Worm (Caenorhabditis elegans) whole organism, L4 larva: ENCODE measurements around the gene kin-5.
A peak's percentile ranks its signal among the peaks of the same experiment; 100 is the strongest.

Experiments
- F10B5.3 ChIP-seq: sonication (generic microtip); optimal IDR thresholded peaks from 2 replicates; lab custom pipeline; 2016; ENCODE audit warnings: mild to moderate bottlenecking, missing genetic modification characterization, missing compliant biosample characterization
- F26F4.8 ChIP-seq: fragments of 200-800 bp; sonication (Bioruptor generic); conservative IDR thresholded peaks from 2 replicates; pipeline ENCODE4 v1.3.6; 2022; ENCODE audit warnings: missing genetic modification characterization, missing compliant biosample characterization
- F44E2.7 ChIP-seq: fragments of 200-800 bp; sonication (Bioruptor generic); IDR thresholded peaks from 2 replicates; pipeline ENCODE4 v2.1.2; 2022; ENCODE audit warnings: missing genetic modification characterization, missing compliant biosample characterization
- F49E8.2 ChIP-seq: sonication (generic microtip); optimal IDR thresholded peaks from 2 replicates; lab custom pipeline; 2016; ENCODE audit warnings: missing compliant biosample characterization, mild to moderate bottlenecking, missing genetic modification characterization, borderline replicate concordance
- R02D3.7 ChIP-seq: fragments of 150-350 bp; sonication (generic microtip); optimal IDR thresholded peaks from 3 replicates; lab custom pipeline; 2014; ENCODE audit warnings: missing biosample characterization, missing genetic modification characterization
- Y5F2A.4 ChIP-seq: fragments of 200-800 bp; sonication (Bioruptor generic); optimal IDR thresholded peaks from 2 replicates; lab custom pipeline; 2018; ENCODE audit warnings: mild to moderate bottlenecking, missing genetic modification characterization, missing compliant biosample characterization
- aly-2 ChIP-seq: sonication (generic microtip); optimal IDR thresholded peaks from 2 replicates; lab custom pipeline; 2018; ENCODE audit warnings: missing biosample characterization, missing genetic modification characterization
- arid-1 ChIP-seq: fragments of 200-800 bp; sonication (Bioruptor generic); conservative IDR thresholded peaks from 2 replicates; pipeline ENCODE4 v1.3.6; 2022; ENCODE audit warnings: missing genetic modification reagents, missing genetic modification characterization, missing compliant biosample characterization
- ceh-20 ChIP-seq: fragments of 200-800 bp; sonication (Bioruptor generic); IDR thresholded peaks from 2 replicates; pipeline ENCODE4 v1.3.6; 2022; ENCODE audit warnings: missing genetic modification reagents, missing genetic modification characterization, missing compliant biosample characterization
- ceh-62 ChIP-seq: sonication (generic microtip); optimal IDR thresholded peaks from 2 replicates; lab custom pipeline; 2017; ENCODE audit warnings: missing biosample characterization, missing genetic modification characterization
- ctbp-1 ChIP-seq: fragments of 200-800 bp; sonication (Bioruptor generic); IDR thresholded peaks from 2 replicates; pipeline ENCODE4 v1.3.6; 2022; ENCODE audit warnings: missing genetic modification reagents, missing genetic modification characterization, missing compliant biosample characterization
- daf-16 ChIP-seq, 3 experiments: sonication (generic microtip); optimal IDR thresholded peaks; 2 replicates each; lab custom pipeline; 2016 to 2017; ENCODE audit warnings: missing genetic modification characterization in 3 of 3, missing genetic modification reagents in 3 of 3, mild to moderate bottlenecking in 2 of 3, missing compliant biosample characterization in 2 of 3, missing biosample characterization in 1 of 3, moderate library complexity in 1 of 3
- daf-19 ChIP-seq: fragments of 200-800 bp; sonication (Bioruptor generic); conservative IDR thresholded peaks from 2 replicates; pipeline ENCODE4 v1.3.6; 2022; ENCODE audit warnings: missing genetic modification characterization, missing compliant biosample characterization
- daf-8 ChIP-seq: fragments of 200-800 bp; sonication (Bioruptor generic); IDR thresholded peaks from 2 replicates; pipeline ENCODE4 v1.3.6; 2022; ENCODE audit warnings: missing genetic modification characterization, missing compliant biosample characterization
- dmd-6 ChIP-seq: fragments of 200-800 bp; sonication (Bioruptor generic); IDR thresholded peaks from 2 replicates; pipeline ENCODE4 v1.3.6; 2022; ENCODE audit warnings: missing genetic modification reagents, missing genetic modification characterization, missing compliant biosample characterization
- dpl-1 ChIP-seq: fragments of 150-350 bp; optimal IDR thresholded peaks from 2 replicates; lab custom pipeline; 2014; ENCODE audit warnings: missing biosample characterization, missing genetic modification reagents, missing genetic modification characterization
- dve-1 ChIP-seq: sonication (generic microtip); optimal IDR thresholded peaks from 2 replicates; lab custom pipeline; 2017; ENCODE audit warnings: antibody characterized with exemption, mild to moderate bottlenecking, missing genetic modification characterization, missing compliant biosample characterization; ENCODE audit not compliant: insufficient read depth
- egl-27 ChIP-seq: sonication (generic microtip); optimal IDR thresholded peaks from 3 replicates; lab custom pipeline; 2017; ENCODE audit warnings: missing biosample characterization, missing genetic modification reagents, missing genetic modification characterization
- egl-43 ChIP-seq: fragments of 200-800 bp; sonication (Bioruptor generic); IDR thresholded peaks from 2 replicates; pipeline ENCODE4 v1.3.6; 2022; ENCODE audit warnings: missing genetic modification reagents, missing genetic modification characterization, missing compliant biosample characterization
- fkh-10 ChIP-seq: fragments of 150-350 bp; optimal IDR thresholded peaks from 2 replicates; lab custom pipeline; 2014; ENCODE audit warnings: missing biosample characterization, missing genetic modification reagents, missing genetic modification characterization
- gei-8 ChIP-seq: fragments of 200-800 bp; sonication (Bioruptor generic); optimal IDR thresholded peaks from 2 replicates; lab custom pipeline; 2018; ENCODE audit warnings: mild to moderate bottlenecking, missing genetic modification characterization, missing compliant biosample characterization
- hif-1 ChIP-seq, 2 experiments: sonication (generic microtip); optimal IDR thresholded peaks; 2 replicates each; lab custom pipeline; 2016 to 2017; ENCODE audit warnings: missing compliant biosample characterization in 2 of 2, missing genetic modification characterization in 2 of 2, missing genetic modification reagents in 2 of 2, missing genotype in 2 of 2, mild to moderate bottlenecking in 1 of 2
- hlh-30 ChIP-seq: sonication (generic microtip); optimal IDR thresholded peaks from 2 replicates; lab custom pipeline; 2017; ENCODE audit warnings: antibody characterized with exemption, mild to moderate bottlenecking, missing genetic modification characterization, missing compliant biosample characterization; ENCODE audit not compliant: insufficient read depth
- hmg-1.1 ChIP-seq: fragments of 200-800 bp; sonication (Bioruptor generic); IDR thresholded peaks from 2 replicates; pipeline ENCODE4 v1.3.6; 2022; ENCODE audit warnings: missing genetic modification reagents, missing genetic modification characterization, missing compliant biosample characterization
- lim-7 ChIP-seq: fragments of 200-800 bp; sonication (Bioruptor generic); IDR thresholded peaks from 2 replicates; pipeline ENCODE4 v1.3.6; 2022; ENCODE audit warnings: missing genetic modification characterization, missing compliant biosample characterization
- lin-29 ChIP-seq: fragments of 200-800 bp; sonication (Bioruptor generic); IDR thresholded peaks from 2 replicates; pipeline ENCODE4 v1.3.6; 2022; ENCODE audit warnings: missing genetic modification reagents, missing genetic modification characterization, missing compliant biosample characterization
- lin-38 ChIP-seq: fragments of 200-800 bp; sonication (Bioruptor generic); IDR thresholded peaks from 2 replicates; pipeline ENCODE4 v1.3.6; 2022; ENCODE audit warnings: missing genetic modification reagents, missing genetic modification characterization, missing compliant biosample characterization
- lin-39 ChIP-seq: fragments of 150-350 bp; optimal IDR thresholded peaks from 2 replicates; lab custom pipeline; 2014; ENCODE audit warnings: missing biosample characterization, missing genetic modification reagents, missing genetic modification characterization
- lir-3 ChIP-seq: sonication (generic microtip); optimal IDR thresholded peaks from 2 replicates; lab custom pipeline; 2016; ENCODE audit warnings: mild to moderate bottlenecking, missing genetic modification characterization, missing compliant biosample characterization
- lsy-2 ChIP-seq, 2 experiments: fragments of 150-350 bp in 1 of 2; sonication (generic microtip) in 1 of 2; optimal IDR thresholded peaks; 2 replicates each; lab custom pipeline; 2014 to 2017; ENCODE audit warnings: missing biosample characterization in 2 of 2, missing genetic modification characterization in 2 of 2
- madf-9 ChIP-seq: fragments of 200-800 bp; sonication (Bioruptor generic); conservative IDR thresholded peaks from 2 replicates; pipeline ENCODE4 v1.3.6; 2022; ENCODE audit warnings: missing genetic modification reagents, missing genetic modification characterization, missing compliant biosample characterization
- mdl-1 ChIP-seq, 2 experiments: fragments of 150-350 bp in 1 of 2; sonication (generic microtip) in 1 of 2; optimal IDR thresholded peaks; 2 replicates each; lab custom pipeline; 2014 to 2017; ENCODE audit warnings: missing biosample characterization in 2 of 2, missing genetic modification characterization in 2 of 2
- mdt-29 ChIP-seq: fragments of 200-800 bp; sonication (Bioruptor generic); IDR thresholded peaks from 2 replicates; pipeline ENCODE4 v1.3.6; 2022; ENCODE audit warnings: missing genetic modification reagents, missing genetic modification characterization, missing compliant biosample characterization
- mep-1 ChIP-seq: fragments of 150-350 bp; sonication (generic microtip); optimal IDR thresholded peaks from 3 replicates; lab custom pipeline; 2014; ENCODE audit warnings: missing biosample characterization, missing genetic modification characterization
- mes-2 ChIP-seq: sonication (generic microtip); optimal IDR thresholded peaks from 2 replicates; lab custom pipeline; 2016; ENCODE audit warnings: missing genotype, mild to moderate bottlenecking, missing genetic modification characterization, missing compliant biosample characterization; ENCODE audit not compliant: poor library complexity, severe bottlenecking
- mxl-3 ChIP-seq: fragments of 200-800 bp; sonication (Bioruptor generic); optimal IDR thresholded peaks from 2 replicates; lab custom pipeline; 2018; ENCODE audit warnings: mild to moderate bottlenecking, missing genetic modification characterization, missing compliant biosample characterization
- nhr-11 ChIP-seq: fragments of 150-350 bp; optimal IDR thresholded peaks from 2 replicates; lab custom pipeline; 2014; ENCODE audit warnings: missing biosample characterization, missing genetic modification characterization
- nhr-111 ChIP-seq: fragments of 200-800 bp; sonication (Bioruptor generic); optimal IDR thresholded peaks from 2 replicates; lab custom pipeline; 2018; ENCODE audit warnings: mild to moderate bottlenecking, missing genetic modification characterization, missing compliant biosample characterization
- pqm-1 ChIP-seq: sonication (generic microtip); optimal IDR thresholded peaks from 2 replicates; lab custom pipeline; 2017; ENCODE audit warnings: missing biosample characterization, missing genetic modification characterization
- saeg-2 ChIP-seq: fragments of 200-800 bp; sonication (Bioruptor generic); IDR thresholded peaks from 2 replicates; pipeline ENCODE4 v1.3.6; 2022; ENCODE audit warnings: missing genetic modification reagents, missing genetic modification characterization, missing compliant biosample characterization
- sdz-12 ChIP-seq: fragments of 200-800 bp; sonication (Bioruptor generic); optimal IDR thresholded peaks from 2 replicates; lab custom pipeline; 2018; ENCODE audit warnings: mild to moderate bottlenecking, missing genetic modification characterization, missing compliant biosample characterization
- skn-1 ChIP-seq: fragments of 150-350 bp; optimal IDR thresholded peaks from 2 replicates; lab custom pipeline; 2014; ENCODE audit warnings: missing biosample characterization, missing genetic modification characterization
- spr-1 ChIP-seq: sonication (generic microtip); optimal IDR thresholded peaks from 2 replicates; lab custom pipeline; 2016; ENCODE audit warnings: mild to moderate bottlenecking, missing genetic modification characterization, missing compliant biosample characterization
- spr-3 ChIP-seq: fragments of 200-800 bp; sonication (Bioruptor generic); optimal IDR thresholded peaks from 2 replicates; lab custom pipeline; 2018; ENCODE audit warnings: mild to moderate bottlenecking, missing genetic modification characterization, missing compliant biosample characterization
- tra-1 ChIP-seq: fragments of 200-800 bp; sonication (Bioruptor generic); IDR thresholded peaks from 2 replicates; pipeline ENCODE4 v1.3.6; 2022; ENCODE audit warnings: missing genetic modification reagents, missing genetic modification characterization, missing compliant biosample characterization
- unc-130 ChIP-seq: sonication (generic microtip); optimal IDR thresholded peaks from 2 replicates; lab custom pipeline; 2016; ENCODE audit warnings: missing genetic modification reagents, missing genetic modification characterization, missing compliant biosample characterization
- unc-62 ChIP-seq, 3 experiments: fragments of 150-350 bp in 1 of 3; sonication (generic microtip); optimal IDR thresholded peaks in 2 of 3; peaks in 1 of 3; 1 replicate in 1 of 3; 2 replicates in 2 of 3; lab custom pipeline; 2014 to 2017; ENCODE audit warnings: missing biosample characterization in 3 of 3, missing genetic modification characterization in 3 of 3, missing genetic modification reagents in 3 of 3, missing genotype in 1 of 3
- zip-2 ChIP-seq: fragments of 150-350 bp; optimal IDR thresholded peaks from 2 replicates; lab custom pipeline; 2014; ENCODE audit warnings: missing biosample characterization, missing genetic modification characterization

Gene kin-5

DNA sequence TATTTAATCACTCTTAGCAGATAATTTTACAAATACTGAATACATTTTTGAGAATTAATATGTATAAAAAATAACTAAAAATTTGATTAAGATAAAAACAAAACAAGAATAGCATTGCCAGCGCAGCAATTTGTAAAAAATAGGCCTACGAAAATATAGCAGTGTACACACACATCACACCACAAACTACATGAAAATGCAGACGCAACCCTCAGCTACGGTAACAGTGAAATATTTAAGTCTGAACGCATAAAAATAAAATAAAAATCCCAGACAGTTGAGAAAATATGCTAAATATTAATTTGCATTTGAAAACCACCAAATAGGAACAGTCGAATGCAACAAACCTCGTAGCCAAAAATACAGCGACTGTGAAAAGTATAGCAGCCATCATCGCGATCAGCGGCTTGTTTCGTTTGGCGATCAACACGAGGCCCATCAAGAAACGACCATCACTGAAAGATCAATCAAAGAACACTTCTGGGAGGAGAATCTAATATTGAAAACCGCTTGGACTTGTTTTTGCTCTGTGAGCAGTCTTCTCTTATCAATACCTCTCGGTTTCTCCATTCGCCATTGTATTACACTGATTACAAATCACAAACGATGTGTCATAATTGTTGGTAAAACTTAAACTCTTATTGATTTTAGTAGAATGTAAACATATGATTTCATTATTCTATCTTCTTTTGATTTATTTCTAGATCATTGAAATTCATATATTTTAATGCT lies 29.7 kb upstream of the kin-5 start, which contains the start of gene pyp-1 (continued):
- peak; percentile 30 for TF ChIP-seq nhr-11 (tag; lab: Kevin White, UChicago)
- TF ChIP-seq gei-8 (GFP tag; lab: Kevin White, UChicago), result no peak
- no peak for TF ChIP-seq F44E2.7 (GFP tag; lab: Robert Waterston, UW)
- TF ChIP-seq F10B5.3 (tag; lab: Kevin White, UChicago), result no peak
- TF ChIP-seq egl-27 (tag; lab: Kevin White, UChicago), result no peak
- no peak for TF ChIP-seq Y5F2A.4 (GFP tag; lab: Kevin White, UChicago)
- no peak for TF ChIP-seq saeg-2 (GFP tag; lab: Robert Waterston, UW)
- no peak for TF ChIP-seq sdz-12 (GFP tag; lab: Kevin White, UChicago)
- TF ChIP-seq tra-1, result no peak
- TF ChIP-seq hlh-30 (tag; lab: Kevin White, UChicago), result peak; percentile 30
- peak; percentile 9 for TF ChIP-seq mep-1 (tag; lab: Kevin White, UChicago)
- no peak for TF ChIP-seq ceh-20 (GFP tag; lab: Robert Waterston, UW)
- no peak for TF ChIP-seq ceh-62 (tag; lab: Kevin White, UChicago)
- no peak for TF ChIP-seq nhr-111 (GFP tag; lab: Kevin White, UChicago)
- TF ChIP-seq daf-8 (GFP tag; lab: Robert Waterston, UW), result no peak
- no peak for TF ChIP-seq daf-19 (GFP tag; lab: Robert Waterston, UW)
- TF ChIP-seq zip-2 (tag; lab: Kevin White, UChicago), result no peak
- no peak for TF ChIP-seq skn-1 (tag; lab: Kevin White, UChicago)
- TF ChIP-seq F26F4.8 (GFP tag; lab: Robert Waterston, UW), result no peak
- peak; percentile 74 for TF ChIP-seq dve-1 (tag; lab: Kevin White, UChicago)
- TF ChIP-seq mdl-1 (tag; optimal IDR thresholded peaks at IDR 0.05; lab: Kevin White, UChicago), result peak in 1 of 2 experiments; percentile 32
- no peak for TF ChIP-seq madf-9 (GFP tag; lab: Robert Waterston, UW)
- TF ChIP-seq R02D3.7 (tag; lab: Kevin White, UChicago), result no peak
- TF ChIP-seq lin-29 (GFP tag; lab: Robert Waterston, UW), result no peak
- peak in 1 of 2 experiments; percentile 13 for TF ChIP-seq hif-1 (tag; optimal IDR thresholded peaks at IDR 0.05; lab: Kevin White, UChicago)
- no peak for TF ChIP-seq lim-7
- peak; percentile 6 for TF ChIP-seq pqm-1 (tag; lab: Kevin White, UChicago)
- TF ChIP-seq unc-62 (GFP tag; optimal IDR thresholded peaks at IDR 0.05 in 1 of 2; lab: Kevin White, UChicago), result no peak
- no peak for TF ChIP-seq unc-62 (tag; optimal IDR thresholded peaks at IDR 0.05; lab: Kevin White, UChicago)
- TF ChIP-seq spr-3 (GFP tag; lab: Kevin White, UChicago), result no peak
- 0 out of 2 replicates have a peak, but pooled peaks have one; percentile 12 for TF ChIP-seq mdt-29
- peak; percentile 5 for TF ChIP-seq dpl-1
- no peak for TF ChIP-seq egl-43 (GFP tag; lab: Robert Waterston, UW)
- TF ChIP-seq F49E8.2, result no peak
- TF ChIP-seq dmd-6, result no peak
- TF ChIP-seq daf-16 (GFP tag; optimal IDR thresholded peaks at IDR 0.05; lab: Kevin White, UChicago), result peak in 1 of 2 experiments; percentile 68
- TF ChIP-seq daf-16 (tag; optimal IDR thresholded peaks at IDR 0.05; lab: Kevin White, UChicago), result peak; percentile 92
- TF ChIP-seq lin-39, result no peak
- TF ChIP-seq fkh-10 (GFP tag; lab: Kevin White, UChicago), result no peak
- no peak for TF ChIP-seq ctbp-1
- peak; percentile 9 for TF ChIP-seq unc-130 (GFP tag; lab: Kevin White, UChicago)
- TF ChIP-seq mxl-3 (GFP tag; lab: Kevin White, UChicago), result no peak
- TF ChIP-seq lsy-2 (tag; optimal IDR thresholded peaks at IDR 0.05; lab: Kevin White, UChicago), result peak in 1 of 2 experiments; percentile 57
- peak; percentile 42 for TF ChIP-seq lin-38 (GFP tag; lab: Robert Waterston, UW)
- TF ChIP-seq arid-1 (GFP tag; lab: Robert Waterston, UW), result 0 out of 2 replicates have a peak, but pooled peaks have one; percentile 4
- no peak for TF ChIP-seq spr-1 (tag; lab: Kevin White, UChicago)
- no peak for TF ChIP-seq aly-2 (tag; lab: Kevin White, UChicago)
- TF ChIP-seq hmg-1.1 (GFP tag; lab: Robert Waterston, UW), result no peak
- TF ChIP-seq mes-2 (tag; lab: Kevin White, UChicago), result peak; percentile 40
- TF ChIP-seq lir-3 (tag; lab: Kevin White, UChicago), result no peak
